Fruit fly (Drosophila melanogaster) whole organism, embryonic: ENCODE measurements around the gene CG31910.

Experiments used
- Bgb ChIP-seq: fragments of 200-800 bp; sonication (Bioruptor generic); IDR thresholded peaks from 2 replicates; pipeline ENCODE4 v1.3.6; 2022; ENCODE audit warnings: missing biosample characterization, missing genetic modification characterization; ENCODE audit not compliant: partially characterized antibody
- CG10274 ChIP-seq: fragments of 200-800 bp; sonication (Bioruptor generic); optimal IDR thresholded peaks from 3 replicates; lab custom pipeline; 2017; ENCODE audit warnings: missing biosample characterization, mild to moderate bottlenecking, missing genetic modification characterization
- CG11560 ChIP-seq: fragments of 200-800 bp; sonication (Bioruptor generic); IDR thresholded peaks from 3 replicates; pipeline ENCODE4 v1.3.6; 2022; ENCODE audit warnings: missing biosample characterization, missing genetic modification characterization
- CG12391 ChIP-seq: fragments of 200-800 bp; sonication (Bioruptor generic); optimal IDR thresholded peaks from 3 replicates; lab custom pipeline; 2018; ENCODE audit warnings: missing biosample characterization, mild to moderate bottlenecking, missing genetic modification characterization, moderate library complexity
- CG12942 ChIP-seq: fragments of 200-800 bp; sonication (Bioruptor generic); optimal IDR thresholded peaks from 3 replicates; lab custom pipeline; 2016; ENCODE audit warnings: missing biosample characterization, missing genetic modification characterization
- CG13424 ChIP-seq: fragments of 200-800 bp; sonication (Bioruptor generic); optimal IDR thresholded peaks from 2 replicates; lab custom pipeline; 2019; ENCODE audit warnings: missing biosample characterization, mild to moderate bottlenecking, missing genetic modification characterization, moderate library complexity
- CG14667 ChIP-seq: fragments of 200-800 bp; sonication (Bioruptor generic); IDR thresholded peaks from 2 replicates; pipeline ENCODE4 v1.3.6; 2022; ENCODE audit warnings: missing biosample characterization, missing genetic modification characterization
- CG17361 ChIP-seq: fragments of 200-800 bp; sonication (Bioruptor generic); IDR thresholded peaks from 3 replicates; pipeline ENCODE4 v1.3.6; 2022; ENCODE audit warnings: missing biosample characterization, missing genetic modification characterization
- CG18262 ChIP-seq: fragments of 200-800 bp; optimal IDR thresholded peaks from 3 replicates; lab custom pipeline; 2019; ENCODE audit warnings: missing biosample characterization, mild to moderate bottlenecking, missing genetic modification characterization, moderate library complexity
- CG18599 ChIP-seq: fragments of 200-800 bp; sonication (Bioruptor generic); optimal IDR thresholded peaks from 3 replicates; lab custom pipeline; 2017; ENCODE audit warnings: missing biosample characterization, missing genetic modification characterization, mild to moderate bottlenecking, moderate library complexity, missing genetic modification reagents
- CG2202 ChIP-seq: fragments of 200-800 bp; sonication (Bioruptor generic); optimal IDR thresholded peaks from 2 replicates; lab custom pipeline; 2018; ENCODE audit warnings: missing biosample characterization, mild to moderate bottlenecking, missing genetic modification characterization
- CG2712 ChIP-seq: fragments of 200-800 bp; optimal IDR thresholded peaks from 3 replicates; lab custom pipeline; 2019; ENCODE audit warnings: missing biosample characterization, mild to moderate bottlenecking, missing genetic modification characterization, moderate library complexity
- CG2889 ChIP-seq: fragments of 200-800 bp; sonication (Bioruptor generic); IDR thresholded peaks from 3 replicates; pipeline ENCODE4 v1.3.6; 2022; ENCODE audit warnings: missing biosample characterization, missing genetic modification characterization
- CG30431 ChIP-seq: fragments of 200-800 bp; sonication (Bioruptor generic); optimal IDR thresholded peaks from 2 replicates; lab custom pipeline; 2017; ENCODE audit warnings: missing biosample characterization, missing genetic modification characterization
- CG34376 ChIP-seq: fragments of 200-800 bp; sonication (Bioruptor generic); optimal IDR thresholded peaks from 2 replicates; lab custom pipeline; 2018; ENCODE audit warnings: missing biosample characterization, mild to moderate bottlenecking, missing genetic modification characterization
- CG7556 ChIP-seq: fragments of 200-800 bp; sonication (Bioruptor generic); optimal IDR thresholded peaks from 2 replicates; lab custom pipeline; 2017; ENCODE audit warnings: missing biosample characterization, mild to moderate bottlenecking, missing genetic modification characterization
- CG7928 ChIP-seq: fragments of 200-800 bp; sonication (Bioruptor generic); optimal IDR thresholded peaks from 2 replicates; lab custom pipeline; 2017; ENCODE audit warnings: missing biosample characterization, mild to moderate bottlenecking, missing genetic modification characterization
- CTCF ChIP-seq: fragments of 200-800 bp; sonication (Bioruptor generic); optimal IDR thresholded peaks from 2 replicates; lab custom pipeline; 2017; ENCODE audit warnings: missing biosample characterization, mild to moderate bottlenecking, missing genetic modification characterization, moderate library complexity
- CrebB ChIP-seq: fragments of 200-800 bp; sonication (Bioruptor generic); optimal IDR thresholded peaks from 3 replicates; lab custom pipeline; 2018; ENCODE audit warnings: missing biosample characterization, mild to moderate bottlenecking, missing genetic modification characterization
- D ChIP-seq, 2 experiments: fragments of 200-800 bp in 1 of 2; fragments of >200 bp in 1 of 2; sonication (Bioruptor generic) in 1 of 2; optimal IDR thresholded peaks; 2 replicates in 1 of 2; 3 replicates in 1 of 2; lab custom pipeline; 2017; ENCODE audit warnings: mild to moderate bottlenecking in 1 of 2, missing biosample characterization in 1 of 2, missing genetic modification characterization in 1 of 2, missing genetic modification reagents in 1 of 2
- Gug ChIP-seq: fragments of 200-800 bp; sonication (Bioruptor generic); IDR thresholded peaks from 4 replicates; pipeline ENCODE4 v1.3.6; 2022; ENCODE audit warnings: missing biosample characterization, missing genetic modification characterization
- HLHmδ ChIP-seq: fragments of 200-800 bp; sonication (Bioruptor generic); optimal IDR thresholded peaks from 2 replicates; lab custom pipeline; 2018; ENCODE audit warnings: missing biosample characterization, mild to moderate bottlenecking, missing genetic modification characterization, moderate library complexity
- Hr39 ChIP-seq: fragments of >200 bp; optimal IDR thresholded peaks from 2 replicates; lab custom pipeline; 2017
- Jarid2 ChIP-seq: fragments of 200-800 bp; sonication (Bioruptor generic); optimal IDR thresholded peaks from 3 replicates; lab custom pipeline; 2017; ENCODE audit warnings: mild to moderate bottlenecking, missing biosample characterization, missing genetic modification reagents, missing genetic modification characterization
- MBD-R2 ChIP-seq: fragments of 200-800 bp; sonication (Bioruptor generic); IDR thresholded peaks from 2 replicates; pipeline ENCODE4 v1.3.6; 2022; ENCODE audit warnings: missing biosample characterization, missing genetic modification characterization
- MESR4 ChIP-seq: fragments of 200-800 bp; sonication (Bioruptor generic); optimal IDR thresholded peaks from 2 replicates; lab custom pipeline; 2018; ENCODE audit warnings: missing biosample characterization, mild to moderate bottlenecking, missing genetic modification characterization, moderate library complexity
- Mes4 ChIP-seq: fragments of 200-800 bp; sonication (Bioruptor generic); optimal IDR thresholded peaks from 2 replicates; lab custom pipeline; 2016; ENCODE audit warnings: missing biosample characterization, missing genetic modification characterization
- Side ChIP-seq: fragments of 200-800 bp; sonication (Bioruptor generic); optimal IDR thresholded peaks from 2 replicates; lab custom pipeline; 2016; ENCODE audit warnings: missing biosample characterization, missing genetic modification characterization
- Vsx1 ChIP-seq: fragments of 200-800 bp; sonication (Bioruptor generic); optimal IDR thresholded peaks from 2 replicates; lab custom pipeline; 2017; ENCODE audit warnings: missing biosample characterization, mild to moderate bottlenecking, missing genetic modification characterization, missing genetic modification reagents
- ato ChIP-seq: fragments of 200-800 bp; sonication (Bioruptor generic); IDR thresholded peaks from 2 replicates; pipeline ENCODE4 v1.3.6; 2022; ENCODE audit warnings: missing biosample characterization, missing genetic modification characterization; ENCODE audit not compliant: partially characterized antibody
- az2 ChIP-seq: fragments of 200-800 bp; sonication (Bioruptor generic); optimal IDR thresholded peaks from 3 replicates; lab custom pipeline; 2016; ENCODE audit warnings: missing biosample characterization, missing genetic modification characterization
- bigmax ChIP-seq: fragments of 200-800 bp; sonication (Bioruptor generic); optimal IDR thresholded peaks from 2 replicates; lab custom pipeline; 2018; ENCODE audit warnings: missing biosample characterization, mild to moderate bottlenecking, missing genetic modification characterization
- cas ChIP-seq: fragments of 200-800 bp; sonication (Bioruptor generic); IDR thresholded peaks from 2 replicates; pipeline ENCODE4 v1.3.6; 2022; ENCODE audit warnings: missing biosample characterization, missing genetic modification characterization
- dati ChIP-seq: fragments of 200-800 bp; sonication (Bioruptor generic); IDR thresholded peaks from 2 replicates; pipeline ENCODE4 v1.3.6; 2022; ENCODE audit warnings: missing biosample characterization, missing genetic modification characterization
- dmrt11E ChIP-seq: fragments of 200-800 bp; sonication (Bioruptor generic); optimal IDR thresholded peaks from 3 replicates; lab custom pipeline; 2018; ENCODE audit warnings: missing biosample characterization, mild to moderate bottlenecking, missing genetic modification characterization, moderate library complexity
- dpn ChIP-seq, 2 experiments: fragments of 200-800 bp; sonication (Bioruptor generic); optimal IDR thresholded peaks; 3 replicates each; lab custom pipeline; 2016; ENCODE audit warnings: missing biosample characterization in 2 of 2, missing genetic modification characterization in 2 of 2
- ems ChIP-seq: fragments of 200-800 bp; sonication (Bioruptor generic); optimal IDR thresholded peaks from 3 replicates; lab custom pipeline; 2016; ENCODE audit warnings: missing biosample characterization, missing genetic modification characterization
- esg ChIP-seq: fragments of 200-800 bp; sonication (Bioruptor generic); conservative IDR thresholded peaks from 2 replicates; pipeline ENCODE4 v1.3.6; 2022; ENCODE audit warnings: missing biosample characterization, missing genetic modification characterization
- fd96Cb ChIP-seq: fragments of 200-800 bp; sonication (Bioruptor generic); optimal IDR thresholded peaks from 2 replicates; lab custom pipeline; 2018; ENCODE audit warnings: missing biosample characterization, mild to moderate bottlenecking, missing genetic modification characterization, moderate library complexity
- gem ChIP-seq: fragments of 200-800 bp; sonication (Bioruptor generic); optimal IDR thresholded peaks from 2 replicates; lab custom pipeline; 2019; ENCODE audit warnings: missing biosample characterization, mild to moderate bottlenecking, missing genetic modification characterization, moderate library complexity
- grau ChIP-seq: fragments of 200-800 bp; optimal IDR thresholded peaks from 3 replicates; lab custom pipeline; 2019; ENCODE audit warnings: missing biosample characterization, mild to moderate bottlenecking, missing genetic modification characterization, moderate library complexity
- gro ChIP-seq: fragments of 200-800 bp; sonication (Bioruptor generic); optimal IDR thresholded peaks from 2 replicates; lab custom pipeline; 2016; ENCODE audit warnings: missing biosample characterization, missing genetic modification characterization
- gsb ChIP-seq: fragments of 200-800 bp; sonication (Bioruptor generic); IDR thresholded peaks from 2 replicates; pipeline ENCODE4 v1.3.6; 2022; ENCODE audit warnings: missing biosample characterization, missing genetic modification characterization
- hbn ChIP-seq: fragments of 200-800 bp; sonication (Bioruptor generic); IDR thresholded peaks from 2 replicates; pipeline ENCODE4 v1.3.6; 2022; ENCODE audit warnings: missing biosample characterization, missing genetic modification characterization; ENCODE audit not compliant: partially characterized antibody
- lbe ChIP-seq: fragments of 200-800 bp; sonication (Bioruptor generic); optimal IDR thresholded peaks from 2 replicates; lab custom pipeline; 2016; ENCODE audit warnings: missing biosample characterization, mild to moderate bottlenecking, missing genetic modification characterization
- run ChIP-seq: fragments of 200-800 bp; sonication (Bioruptor generic); optimal IDR thresholded peaks from 3 replicates; lab custom pipeline; 2018; ENCODE audit warnings: missing biosample characterization, mild to moderate bottlenecking, missing genetic modification characterization
- scrt ChIP-seq: fragments of 200-800 bp; sonication (Bioruptor generic); optimal IDR thresholded peaks from 2 replicates; lab custom pipeline; 2018; ENCODE audit warnings: missing biosample characterization, mild to moderate bottlenecking, missing genetic modification characterization, moderate library complexity
- tin ChIP-seq: fragments of 200-800 bp; sonication (Bioruptor generic); optimal IDR thresholded peaks from 3 replicates; lab custom pipeline; 2016; ENCODE audit warnings: missing biosample characterization, missing genetic modification characterization
- twi ChIP-seq: fragments of 200-800 bp; optimal IDR thresholded peaks from 2 replicates; lab custom pipeline; 2019; ENCODE audit warnings: missing biosample characterization, mild to moderate bottlenecking, missing genetic modification characterization, moderate library complexity
- zfh1 ChIP-seq: fragments of 200-800 bp; sonication (Bioruptor generic); IDR thresholded peaks from 3 replicates; pipeline ENCODE4 v1.3.6; 2022; ENCODE audit warnings: missing biosample characterization, missing genetic modification characterization

CG31910 gene

dm6 chr2L:6708997-6709662 is 36.3 kb downstream of the CG31910 start, which contains the start of gene Tsp (continued):
- TF ChIP-seq MBD-R2, result no peak
- no peak for TF ChIP-seq CG34376 (GFP tag; lab: Kevin White, UChicago)
- no peak for TF ChIP-seq run
- TF ChIP-seq Gug (GFP tag; lab: Robert Waterston, UW), result no peak
- TF ChIP-seq CG18262 (tag; lab: Kevin White, UChicago), result peak; percentile 3
- TF ChIP-seq CG12391, result peak; percentile 10
- no peak for TF ChIP-seq dpn (GFP tag; optimal IDR thresholded peaks at IDR 0.05; lab: Kevin White, UChicago)
- TF ChIP-seq twi (tag; lab: Kevin White, UChicago), result no peak
- no peak for TF ChIP-seq ems (GFP tag; lab: Kevin White, UChicago)
- TF ChIP-seq CG30431, result no peak
- TF ChIP-seq ato, result no peak
- no peak for TF ChIP-seq az2
- no peak for TF ChIP-seq D (optimal IDR thresholded peaks at IDR 0.05; lab: Kevin White, UChicago)
- no peak for TF ChIP-seq D (GFP tag; optimal IDR thresholded peaks at IDR 0.05; lab: Kevin White, UChicago)
- TF ChIP-seq gem (tag; lab: Kevin White, UChicago), result peak; percentile 26
- TF ChIP-seq gro (GFP tag; lab: Kevin White, UChicago), result peak; percentile 10
- no peak for TF ChIP-seq scrt
- no peak for TF ChIP-seq gsb (GFP tag; lab: Robert Waterston, UW)
- no peak for TF ChIP-seq dmrt11E (tag; lab: Kevin White, UChicago)
- no peak for TF ChIP-seq CG12942 (GFP tag; lab: Kevin White, UChicago)
- TF ChIP-seq CG18599, result no peak
- no peak for TF ChIP-seq dati (GFP tag; lab: Robert Waterston, UW)
- no peak for TF ChIP-seq fd96Cb
- no peak for TF ChIP-seq CG2889
- no peak for TF ChIP-seq esg (GFP tag; lab: Robert Waterston, UW)
- no peak for TF ChIP-seq CG7556
- TF ChIP-seq CG17361 (GFP tag; lab: Robert Waterston, UW), result no peak
- no peak for TF ChIP-seq tin
- no peak for TF ChIP-seq Hr39 (lab: Kevin White, UChicago)
- TF ChIP-seq zfh1 (GFP tag; lab: Robert Waterston, UW), result no peak
- TF ChIP-seq CG14667 (GFP tag; lab: Robert Waterston, UW), result no peak
- TF ChIP-seq hbn (GFP tag; lab: Robert Waterston, UW), result 0 out of 2 replicates have a peak, but pooled peaks have one; percentile 35
- TF ChIP-seq CG11560, result no peak
- no peak for TF ChIP-seq HLHmδ (GFP tag; lab: Kevin White, UChicago)
- TF ChIP-seq CrebB (tag; lab: Kevin White, UChicago), result no peak
- TF ChIP-seq MESR4 (GFP tag; lab: Kevin White, UChicago), result no peak
- no peak for TF ChIP-seq Vsx1 (GFP tag; lab: Kevin White, UChicago)
- no peak for TF ChIP-seq lbe (GFP tag; lab: Kevin White, UChicago)
- peak; percentile 11 for TF ChIP-seq grau
- no peak for TF ChIP-seq CG2202 (tag; lab: Kevin White, UChicago)
- 0 out of 2 replicates have a peak, but pooled peaks have one; percentile 18 for TF ChIP-seq Bgb (GFP tag; lab: Robert Waterston, UW)
- TF ChIP-seq CG13424 (tag; lab: Kevin White, UChicago), result no peak
- TF ChIP-seq CG2712, result no peak
- no peak for TF ChIP-seq Mes4 (GFP tag; lab: Kevin White, UChicago)
- no peak for TF ChIP-seq CTCF (GFP tag; lab: Kevin White, UChicago)
- TF ChIP-seq cas (GFP tag; lab: Robert Waterston, UW), result no peak
- peak; percentile 79 for TF ChIP-seq Jarid2 (GFP tag; lab: Kevin White, UChicago)
- no peak for TF ChIP-seq CG10274 (GFP tag; lab: Kevin White, UChicago)
- TF ChIP-seq Side (GFP tag; lab: Kevin White, UChicago), result no peak
- no peak for TF ChIP-seq CG7928
- TF ChIP-seq bigmax (GFP tag; lab: Kevin White, UChicago), result no peak
